Fruit fly (Drosophila melanogaster): Measurements from ENCODE around the gene Flad1.

DNA sequence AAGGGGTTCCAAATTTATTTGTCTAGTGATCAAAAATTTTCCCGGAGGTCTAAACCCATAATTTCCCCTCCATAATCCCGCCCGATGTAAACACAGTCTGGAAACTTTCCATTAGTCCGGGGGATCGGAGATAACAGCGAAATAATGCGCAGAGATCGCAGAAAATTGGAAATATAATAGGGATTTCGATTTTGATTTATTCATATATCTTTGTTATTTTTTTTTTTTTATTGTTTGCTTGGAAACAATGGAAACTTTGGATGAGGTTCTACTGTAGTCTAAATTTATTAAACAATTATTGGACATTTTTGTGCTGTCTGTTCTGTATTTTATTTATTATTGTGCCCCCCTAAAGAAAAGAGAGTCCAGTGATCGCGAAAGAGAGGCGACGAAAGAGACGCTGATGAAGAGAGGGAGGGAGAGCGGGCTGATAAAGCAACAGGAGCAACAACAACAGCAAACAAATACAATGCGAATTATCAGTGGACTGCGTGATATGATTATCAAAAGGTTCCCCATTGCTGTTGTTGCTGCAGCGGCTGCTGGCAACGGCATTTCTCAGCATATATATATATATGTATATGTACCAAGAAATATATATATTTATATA, 8.1 kb downstream of the Flad1 start:
- peak; percentile 25 for TF ChIP-seq Sox102F (GFP tag; optimal IDR thresholded peaks at IDR 0.05)
- TF ChIP-seq salr (GFP tag; optimal IDR thresholded peaks at IDR 0.05), result no peak
- peak; percentile 32 for TF ChIP-seq CG31627 (GFP tag; optimal IDR thresholded peaks at IDR 0.05)
- peak; percentile 41 for TF ChIP-seq topi (GFP tag; optimal IDR thresholded peaks at IDR 0.05)
- no peak for TF ChIP-seq Hr4 (GFP tag; optimal IDR thresholded peaks at IDR 0.05)
- peak; percentile 5 for TF ChIP-seq CG34406 (GFP tag; optimal IDR thresholded peaks at IDR 0.05)
- TF ChIP-seq esn (GFP tag; optimal IDR thresholded peaks at IDR 0.05), result peak; percentile 45
- peak; percentile 14 for TF ChIP-seq CG6854 (GFP tag; optimal IDR thresholded peaks at IDR 0.05)
- TF ChIP-seq vri (GFP tag; optimal IDR thresholded peaks at IDR 0.05), result peak; percentile 35
- TF ChIP-seq spab (GFP tag; optimal IDR thresholded peaks at IDR 0.05), result no peak
- no peak for TF ChIP-seq Sox15 (GFP tag; optimal IDR thresholded peaks at IDR 0.05)
- no peak for TF ChIP-seq dsx (GFP tag; optimal IDR thresholded peaks at IDR 0.05; ENCODE audit: poor library complexity, severe bottlenecking)
- TF ChIP-seq CG11762 (GFP tag; optimal IDR thresholded peaks at IDR 0.05; ENCODE audit: insufficient read depth), result no peak
- no peak for TF ChIP-seq CG8119 (GFP tag; IDR thresholded peaks at IDR 0.05)
